Fruit fly (Drosophila melanogaster): ENCODE data around the gene rump.

Gene rump

DNA sequence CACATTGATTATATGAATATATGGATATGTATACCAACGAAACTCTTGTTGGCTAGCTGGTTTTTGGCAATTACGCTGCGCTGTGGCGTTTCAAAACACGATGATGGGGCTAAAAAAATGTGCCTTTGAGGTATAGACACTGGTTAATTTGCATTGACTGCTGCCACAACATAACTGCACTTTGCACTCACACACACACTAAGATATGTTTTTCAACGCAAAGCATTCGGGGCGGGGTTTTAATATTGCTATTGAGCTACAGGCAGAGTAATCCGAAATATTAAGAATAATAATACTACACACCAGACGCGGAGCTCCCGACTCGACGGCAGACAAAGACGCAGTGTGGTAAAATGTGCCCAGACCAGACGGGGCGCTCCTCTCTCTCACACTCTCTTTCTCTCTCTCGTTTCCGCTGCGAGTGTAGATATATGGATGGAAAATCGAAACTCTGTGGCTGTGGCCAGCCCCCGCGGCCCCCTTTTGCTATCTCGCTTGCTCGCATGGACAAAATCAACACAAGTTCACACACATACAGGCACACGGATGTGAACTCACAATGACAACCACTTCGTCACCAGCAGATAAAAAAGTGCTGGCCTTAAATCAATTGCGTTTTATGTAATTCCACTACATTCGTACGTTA is 41.0 kb upstream of the rump start (continued):
- TF ChIP-seq nau (GFP tag; optimal IDR thresholded peaks at IDR 0.05) (peak; percentile 71), CG16813 (GFP tag; IDR thresholded peaks at IDR 0.05; ENCODE audit: partially characterized antibody) (no peak), CG4404 (GFP tag; IDR thresholded peaks at IDR 0.05) (no peak), fd96Cb (tag; optimal IDR thresholded peaks at IDR 0.05) (no peak), D19A (tag; optimal IDR thresholded peaks at IDR 0.05) (peak; percentile 0), CG2199 (GFP tag; IDR thresholded peaks at IDR 0.05) (no peak), btn (GFP tag; optimal IDR thresholded peaks at IDR 0.05) (no peak), CG16863 (GFP tag; optimal IDR thresholded peaks at IDR 0.05) (no peak), cad (GFP tag; optimal IDR thresholded peaks at IDR 0.05) (no peak), Fer1 (GFP tag; optimal IDR thresholded peaks at IDR 0.05) (peak; percentile 82), CG16815 (GFP tag; optimal IDR thresholded peaks at IDR 0.05) (no peak), Side (GFP tag; optimal IDR thresholded peaks at IDR 0.05) (peak; percentile 66), slp2 (GFP tag; optimal IDR thresholded peaks at IDR 0.05) (no peak), corto (GFP tag; optimal IDR thresholded peaks at IDR 0.05) (peak; percentile 44), Taf1 (GFP tag; IDR thresholded peaks at IDR 0.05) (no peak), CG11695 (GFP tag; IDR thresholded peaks at IDR 0.05) (no peak), gt (GFP tag; IDR thresholded peaks at IDR 0.05) (no peak), CG12236 (GFP tag; optimal IDR thresholded peaks at IDR 0.05) (no peak), CG4820 (GFP tag; optimal IDR thresholded peaks at IDR 0.05) (no peak), z (GFP tag; IDR thresholded peaks at IDR 0.05) (no peak), CG6791 (GFP tag; IDR thresholded peaks at IDR 0.05; ENCODE audit: partially characterized antibody) (no peak), Lhr (GFP tag; optimal IDR thresholded peaks at IDR 0.05) (no peak), pb (GFP tag; optimal IDR thresholded peaks at IDR 0.05) (peak; percentile 38), usp (GFP tag; optimal IDR thresholded peaks at IDR 0.05) (no peak), CG4854 (GFP tag; optimal IDR thresholded peaks at IDR 0.05) (no peak), sna (GFP tag; IDR thresholded peaks at IDR 0.05; ENCODE audit: partially characterized antibody) (no peak), CG11398 (GFP tag; optimal IDR thresholded peaks at IDR 0.05) (peak; percentile 63), CG7839 (tag; optimal IDR thresholded peaks at IDR 0.05) (no peak), CG8281 (tag; optimal IDR thresholded peaks at IDR 0.05) (peak; percentile 11), Kr (GFP tag; optimal IDR thresholded peaks at IDR 0.05) (no peak), CG30020 (tag; optimal IDR thresholded peaks at IDR 0.05) (no peak), Atf-2 (GFP tag; optimal IDR thresholded peaks at IDR 0.05) (no peak), da (GFP tag; optimal IDR thresholded peaks at IDR 0.05) (no peak), Fer3 (tag; optimal IDR thresholded peaks at IDR 0.05) (peak; percentile 21), al (GFP tag; IDR thresholded peaks at IDR 0.05) (no peak), D19B (GFP tag; optimal IDR thresholded peaks at IDR 0.05) (no peak), CG16779 (GFP tag; IDR thresholded peaks at IDR 0.05) (no peak)

DNA sequence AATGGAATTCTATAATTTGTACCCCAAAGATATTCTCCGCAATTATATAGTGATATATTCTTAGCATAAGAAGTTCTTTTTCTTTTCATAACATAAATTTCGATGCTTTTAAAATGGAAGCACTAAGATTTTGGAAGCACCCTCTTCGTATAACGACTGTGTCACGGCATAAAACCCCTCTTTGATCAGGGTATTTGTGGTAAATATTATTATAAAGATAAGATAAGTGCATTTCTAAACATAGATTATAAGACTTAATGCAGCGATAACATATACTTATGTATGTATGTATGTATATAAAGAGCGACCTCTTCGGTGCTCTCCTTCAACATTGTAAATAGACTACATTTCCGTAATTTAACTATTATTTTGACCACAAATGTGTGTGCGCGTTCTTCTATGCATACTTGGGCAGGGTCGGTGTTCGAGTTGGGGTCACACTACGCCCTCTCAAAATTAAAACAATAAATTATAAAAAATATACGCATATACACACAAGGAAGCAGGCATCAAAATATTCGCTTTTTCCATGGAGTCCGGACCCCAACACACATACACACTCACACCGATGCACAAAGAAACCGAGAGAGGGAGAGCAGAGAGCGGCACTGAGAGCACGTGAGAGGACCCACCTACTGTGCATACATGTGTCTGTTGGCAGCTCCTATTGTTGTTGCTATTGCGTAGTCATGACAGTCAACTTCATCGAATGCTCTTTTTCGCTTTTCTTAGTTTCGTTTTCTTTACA is 40.3 kb upstream of the rump start:
- peak; percentile 99 to 100 for TF ChIP-seq Trl (optimal IDR thresholded peaks at IDR 0.05)
- TF ChIP-seq Trl (GFP tag; optimal IDR thresholded peaks at IDR 0.05), result peak; percentile 66
- no peak for TF ChIP-seq sob (GFP tag; IDR thresholded peaks at IDR 0.05)
- TF ChIP-seq unc-4 (GFP tag; IDR thresholded peaks at IDR 0.05; ENCODE audit: partially characterized antibody), result no peak
- TF ChIP-seq CG15696 (tag; optimal IDR thresholded peaks at IDR 0.05), result peak; percentile 22
- peak; percentile 19 for TF ChIP-seq CG6683 (GFP tag; optimal IDR thresholded peaks at IDR 0.05)
- TF ChIP-seq HLHmδ (GFP tag; optimal IDR thresholded peaks at IDR 0.05), result peak; percentile 41
- peak; percentile 1 for TF ChIP-seq tap (tag; optimal IDR thresholded peaks at IDR 0.05)
- TF ChIP-seq oc (tag; optimal IDR thresholded peaks at IDR 0.05), result peak; percentile 50
- no peak for TF ChIP-seq Oli (tag; optimal IDR thresholded peaks at IDR 0.05)
- TF ChIP-seq dm (GFP tag; optimal IDR thresholded peaks at IDR 0.05), result no peak
- TF ChIP-seq jigr1 (GFP tag; IDR thresholded peaks at IDR 0.05), result no peak
- peak; percentile 18 for TF ChIP-seq CG17385 (GFP tag; optimal IDR thresholded peaks at IDR 0.05)
- peak; percentile 22 for TF ChIP-seq twi (tag; optimal IDR thresholded peaks at IDR 0.05)
- no peak for TF ChIP-seq CG3838 (GFP tag; optimal IDR thresholded peaks at IDR 0.05)
